Fruit fly (Drosophila melanogaster): ENCODE results near the gene CG32284.
A peak's percentile ranks its signal among the peaks of the same experiment; 100 is the strongest.

CG32284 gene

dm6 chr3L:3179474-3179873 lies 7.0 kb upstream of the CG32284 start (continued):
- TF ChIP-seq scrt (GFP tag; optimal IDR thresholded peaks at IDR 0.05) (no peak), odd (GFP tag; optimal IDR thresholded peaks at IDR 0.05) (no peak), CG17359 (tag; optimal IDR thresholded peaks at IDR 0.05) (no peak), CG6175 (GFP tag; IDR thresholded peaks at IDR 0.05) (peak; percentile 78), sens-2 (GFP tag; IDR thresholded peaks at IDR 0.05) (peak; percentile 53; the same call in 1 of the 2 replicates), mirr (GFP tag; optimal IDR thresholded peaks at IDR 0.05) (peak; percentile 53), CG9215 (GFP tag; IDR thresholded peaks at IDR 0.05) (peak; percentile 81), stc (GFP tag; IDR thresholded peaks at IDR 0.05) (peak; percentile 85), Sox102F (GFP tag; optimal IDR thresholded peaks at IDR 0.05) (peak; percentile 86), zfh2 (GFP tag; optimal IDR thresholded peaks at IDR 0.05) (peak; percentile 74), NK7.1 (GFP tag; optimal IDR thresholded peaks at IDR 0.05) (peak; percentile 78), Asciz (GFP tag; optimal IDR thresholded peaks at IDR 0.05) (no peak), CG12071 (GFP tag; optimal IDR thresholded peaks at IDR 0.05) (no peak), HmgZ (tag; optimal IDR thresholded peaks at IDR 0.05) (peak; percentile 85), CG3847 (GFP tag; IDR thresholded peaks at IDR 0.05) (peak; percentile 70), CG10274 (GFP tag; optimal IDR thresholded peaks at IDR 0.05) (peak; percentile 60), zf30C (GFP tag; optimal IDR thresholded peaks at IDR 0.05) (no peak), Xbp1 (GFP tag; optimal IDR thresholded peaks at IDR 0.05) (peak; percentile 85), CG1024 (GFP tag; IDR thresholded peaks at IDR 0.05) (peak; percentile 56; the same call in 1 of the 2 replicates), z (GFP tag; IDR thresholded peaks at IDR 0.05) (no peak), tna (GFP tag; IDR thresholded peaks at IDR 0.05; ENCODE audit: partially characterized antibody) (no peak), CG11456 (GFP tag; IDR thresholded peaks at IDR 0.05) (peak; percentile 92), CG16815 (GFP tag; optimal IDR thresholded peaks at IDR 0.05) (peak; percentile 57), dan (GFP tag; IDR thresholded peaks at IDR 0.05) (peak; percentile 65), CG10321 (GFP tag; IDR thresholded peaks at IDR 0.05) (no peak), CG7839 (tag; optimal IDR thresholded peaks at IDR 0.05) (peak; percentile 92), Tbp (GFP tag; optimal IDR thresholded peaks at IDR 0.05) (no peak), sim (GFP tag; IDR thresholded peaks at IDR 0.05) (peak; percentile 78), caup (GFP tag; optimal IDR thresholded peaks at IDR 0.05; ENCODE audit: severe bottlenecking) (peak; percentile 86), CG13287 (GFP tag; IDR thresholded peaks at IDR 0.05; ENCODE audit: partially characterized antibody) (no peak), vfl (GFP tag; optimal IDR thresholded peaks at IDR 0.05) (peak; percentile 80), gfzf (GFP tag; optimal IDR thresholded peaks at IDR 0.05) (no peak), HLH3B (GFP tag; IDR thresholded peaks at IDR 0.05) (peak; percentile 86), Oli (tag; optimal IDR thresholded peaks at IDR 0.05) (peak; percentile 87), Atf3 (GFP tag; optimal IDR thresholded peaks at IDR 0.05) (peak; percentile 31), CG15696 (tag; optimal IDR thresholded peaks at IDR 0.05) (peak; percentile 77), CG10543 (GFP tag; optimal IDR thresholded peaks at IDR 0.05) (peak; percentile 26), Rfx (GFP tag; IDR thresholded peaks at IDR 0.05) (peak; percentile 94), pho (GFP tag; optimal IDR thresholded peaks at IDR 0.05) (peak; percentile 54), CG14667 (GFP tag; IDR thresholded peaks at IDR 0.05) (peak; percentile 75), unpg (GFP tag; optimal IDR thresholded peaks at IDR 0.05) (peak; percentile 94), aop (GFP tag; IDR thresholded peaks at IDR 0.05) (no peak), Drgx (GFP tag; IDR thresholded peaks at IDR 0.05) (peak; percentile 90), tio (GFP tag; optimal IDR thresholded peaks at IDR 0.05) (no peak), Mad (GFP tag; optimal IDR thresholded peaks at IDR 0.05) (peak; percentile 65), CG9609 (GFP tag; optimal IDR thresholded peaks at IDR 0.05) (peak; percentile 69), CG13123 (GFP tag; optimal IDR thresholded peaks at IDR 0.05) (no peak), CG3163 (GFP tag; optimal IDR thresholded peaks at IDR 0.05) (no peak), Six4 (GFP tag; optimal IDR thresholded peaks at IDR 0.05) (peak; percentile 82), stwl (tag; optimal IDR thresholded peaks at IDR 0.05) (no peak), CG4404 (GFP tag; IDR thresholded peaks at IDR 0.05) (peak; percentile 74), CG4854 (GFP tag; optimal IDR thresholded peaks at IDR 0.05) (peak; percentile 85)

Data from whole organism, embryonic.